Fruit fly (Drosophila melanogaster) whole organism, larva: Measurements from ENCODE around the gene CG7785.

Source experiments
- noc ChIP-seq: fragments of 200-800 bp; sonication (Bioruptor generic); optimal IDR thresholded peaks from 3 replicates; lab custom pipeline; 2019; ENCODE audit warnings: missing biosample characterization, mild to moderate bottlenecking, missing genetic modification characterization, moderate library complexity

Gene CG7785

DNA sequence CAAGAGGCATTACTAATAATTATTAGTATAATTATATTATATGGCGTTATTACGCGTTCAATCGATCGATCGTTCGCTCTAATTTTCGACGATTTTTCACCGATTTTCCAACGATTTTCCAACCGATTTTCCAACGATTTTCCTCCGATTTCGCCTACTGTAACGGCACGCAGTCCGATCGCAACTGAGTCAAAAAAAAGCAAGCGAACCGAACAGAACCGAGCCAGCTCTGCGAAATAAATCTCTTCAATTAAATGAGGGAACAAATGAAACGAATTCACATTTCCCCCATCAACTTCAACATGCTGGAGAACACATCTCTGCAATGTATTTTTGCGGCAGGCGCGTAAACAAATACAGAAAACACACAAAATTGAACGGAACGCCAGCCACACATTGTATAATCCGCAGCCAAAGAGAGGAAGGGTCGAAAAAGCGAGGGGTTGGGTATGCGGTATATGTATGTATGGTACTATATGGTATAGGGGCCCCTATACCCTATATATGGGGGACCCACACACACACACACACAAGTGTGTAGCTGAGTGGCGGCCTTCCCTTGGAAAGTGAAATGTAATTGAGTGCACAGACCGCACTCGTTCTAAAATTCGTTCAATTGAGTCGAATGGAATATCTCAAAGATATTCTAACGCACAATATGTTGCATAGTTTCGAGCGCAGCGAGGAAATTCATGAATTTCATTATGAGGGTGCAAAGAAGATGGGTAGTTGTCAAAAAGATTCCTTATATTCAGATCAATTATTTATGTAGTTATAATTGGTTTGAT, 31.6 kb downstream of the CG7785 start, which contains the start of gene htl:
TSS of gene htl (minus strand) at position 186 of the 788 bp plus-strand sequence.
- TF ChIP-seq noc (tag; lab: Kevin White, UChicago) = no peak

DNA sequence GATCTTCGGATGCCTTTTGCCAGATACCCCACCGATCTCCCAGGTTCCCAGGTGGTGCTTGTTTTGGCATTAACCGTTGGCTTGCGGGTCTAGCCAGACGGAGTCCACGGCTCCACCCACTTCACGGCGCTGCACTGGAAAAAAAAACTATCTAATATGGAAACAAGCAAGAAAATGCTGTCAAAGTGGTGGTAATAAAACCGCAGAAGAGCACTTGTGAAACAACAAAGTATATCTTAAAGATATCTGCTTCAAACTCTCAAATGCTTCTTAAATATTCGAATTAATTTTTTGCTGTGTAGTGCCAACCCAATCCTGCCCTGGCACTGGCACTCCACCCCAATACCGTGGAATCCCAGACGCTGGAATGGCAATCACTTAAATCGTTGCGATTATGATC, 37.0 kb downstream of the CG7785 start:
- TF ChIP-seq noc (tag; lab: Kevin White, UChicago) = no peak

DNA sequence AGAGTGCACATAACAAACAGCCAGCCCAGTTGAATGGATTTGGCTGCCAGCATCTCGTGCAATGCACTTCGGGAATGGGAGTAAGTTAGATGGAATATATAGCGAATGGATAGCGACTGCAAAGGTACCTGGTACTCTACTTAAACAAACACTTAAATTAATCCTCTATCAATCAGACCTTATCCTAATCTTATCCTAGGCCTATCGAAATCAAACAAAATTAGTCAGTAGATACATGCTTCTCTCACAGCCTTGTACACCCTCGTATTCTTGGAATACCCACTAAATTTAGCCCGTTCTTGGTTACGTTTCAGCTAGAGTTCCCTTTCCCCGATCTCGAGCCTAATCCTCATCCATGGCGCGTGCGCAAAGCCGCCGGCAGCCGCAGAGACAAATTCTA, 39.2 kb downstream of the CG7785 start:
- TF ChIP-seq noc (tag; lab: Kevin White, UChicago) = no peak

DNA sequence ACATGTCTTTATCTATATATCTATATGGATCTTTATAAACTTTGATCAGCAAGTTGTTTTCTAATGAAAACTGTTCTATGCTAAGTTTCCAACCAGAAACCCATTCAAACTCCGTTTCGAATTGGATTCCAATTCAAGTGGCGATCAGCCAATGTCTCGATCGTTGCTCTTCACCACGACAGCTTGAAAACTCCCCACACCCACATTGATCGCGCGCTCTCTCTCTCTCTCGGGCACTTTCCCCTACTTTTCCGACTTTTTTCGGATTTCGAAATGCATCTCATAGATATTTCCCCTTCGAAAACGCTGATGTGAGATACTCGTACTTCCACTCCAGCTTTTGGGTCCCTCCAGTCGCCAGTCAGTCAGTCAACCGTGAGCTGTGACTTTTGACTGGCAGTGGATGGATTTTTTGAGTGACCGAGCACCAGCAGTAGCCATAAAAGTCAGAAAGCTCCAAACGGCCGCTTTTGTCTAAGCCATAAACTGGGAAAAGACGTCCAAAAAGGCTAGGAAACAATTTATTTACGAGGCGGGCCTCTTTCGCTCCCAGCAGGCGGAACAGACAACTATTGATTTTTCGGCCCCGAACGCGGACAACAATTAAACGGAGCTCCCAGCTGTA, 41.9 kb downstream of the CG7785 start:
- no peak for TF ChIP-seq noc (tag; lab: Kevin White, UChicago)

DNA sequence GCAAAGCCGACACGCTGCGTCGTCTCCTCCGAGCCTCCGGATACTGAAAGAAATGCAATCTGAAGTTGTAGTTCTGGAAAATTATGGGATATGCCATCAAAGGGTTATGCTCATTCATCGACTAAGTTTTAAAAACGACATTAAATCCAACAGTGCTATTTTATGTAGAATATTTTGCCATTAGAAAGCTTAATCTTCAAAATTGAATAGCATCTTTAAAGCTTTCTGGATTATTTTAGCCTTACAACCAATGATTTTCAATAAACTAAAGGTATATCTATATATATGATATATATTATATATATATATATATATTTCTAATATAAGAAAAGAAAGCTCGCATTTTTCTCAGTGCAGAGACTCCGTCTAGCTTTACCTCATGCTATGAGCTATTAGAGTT, 43.0 kb downstream of the CG7785 start:
- no peak for TF ChIP-seq noc (tag; lab: Kevin White, UChicago)

DNA sequence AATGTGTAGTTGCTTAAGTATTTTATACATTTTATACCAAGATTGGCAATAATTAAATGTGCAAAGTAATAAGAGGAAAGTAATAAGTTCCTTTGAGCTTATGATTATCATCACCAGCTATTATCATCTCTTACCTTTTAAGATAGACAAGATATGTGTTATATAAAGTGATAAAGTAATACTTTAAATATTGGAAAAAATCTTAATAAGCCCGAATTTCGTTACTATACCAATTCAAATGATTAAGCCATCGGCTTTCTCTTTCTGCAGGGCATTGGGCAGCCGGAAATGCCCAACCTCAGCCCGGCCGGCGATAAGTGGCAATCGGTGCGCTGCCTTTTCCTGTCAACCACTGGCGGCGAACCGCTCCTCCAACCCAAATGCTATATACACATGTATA, 46.5 kb downstream of the CG7785 start:
- no peak for TF ChIP-seq noc (tag; lab: Kevin White, UChicago)

DNA sequence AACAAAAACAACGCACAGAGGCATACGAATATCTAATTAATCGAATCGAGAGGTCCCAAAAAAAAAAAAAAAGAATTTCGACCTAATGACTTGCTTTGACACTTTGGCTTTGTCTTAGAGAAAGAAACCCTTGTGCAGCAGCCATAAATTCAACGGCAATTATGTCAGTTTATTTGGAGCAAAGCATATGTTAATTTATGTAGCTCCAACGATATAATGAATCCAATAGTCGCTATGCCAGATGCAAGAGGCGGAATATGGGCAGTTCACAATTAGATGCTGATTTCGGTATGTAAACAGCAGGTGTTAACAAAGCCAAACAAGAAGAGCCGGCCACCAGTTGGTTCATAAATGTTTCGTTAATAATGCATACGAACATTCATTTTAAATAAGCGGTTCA, 51.6 kb downstream of the CG7785 start:
- TF ChIP-seq noc (tag; lab: Kevin White, UChicago) = no peak
